Worm (Caenorhabditis elegans): ENCODE results near the gene F49C12.7.
A peak's percentile ranks its signal among the peaks of the same experiment; 100 is the strongest.
"Not testable (repeated sequence)": the region's sequence is repeated elsewhere in the genome, so short reads cannot be mapped to it uniquely, and the experiment has no call there.

The F49C12.7 gene

ce11 chrIV:9312827-9313226, at the start of gene F49C12.7:
TSS of gene F49C12.7 (minus strand) at chrIV:9312927.
- TF ChIP-seq let-607, zim-3, die-1 (tag; optimal IDR thresholded peaks at IDR 0.05): not testable (repeated sequence)

ce11 chrIV:9353728-9354127, 41.0 kb upstream of the F49C12.7 start:
- no peak for TF ChIP-seq snpc-1.1 (tag; optimal IDR thresholded peaks at IDR 0.05; ENCODE audit: insufficient read depth)

ce11 chrIV:9343102-9343599, 30.4 kb upstream of the F49C12.7 start, which contains the start of gene pigc-1:
TSS of gene pigc-1 (minus strand) at chrIV:9343152.
- TF ChIP-seq ceh-91 (GFP tag; IDR thresholded peaks at IDR 0.05), result no peak
- no peak for TF ChIP-seq egrh-3 (GFP tag; IDR thresholded peaks at IDR 0.05)
- no peak for TF ChIP-seq attf-5 (GFP tag; optimal IDR thresholded peaks at IDR 0.05)
- TF ChIP-seq madf-6 (GFP tag; IDR thresholded peaks at IDR 0.05), result peak; percentile 24; the same call in 1 of the 2 replicates
- TF ChIP-seq C17E4.6 (GFP tag; IDR thresholded peaks at IDR 0.05), result no peak
- 0 out of 2 replicates have a peak, but pooled peaks have one; percentile 27 for TF ChIP-seq Y56A3A.18 (GFP tag; IDR thresholded peaks at IDR 0.05)
- no peak for TF ChIP-seq snpc-1.1 (tag; optimal IDR thresholded peaks at IDR 0.05; ENCODE audit: insufficient read depth)
- TF ChIP-seq efl-1 (GFP tag; optimal IDR thresholded peaks at IDR 0.05), result no peak
- no peak for TF ChIP-seq ztf-25 (GFP tag; IDR thresholded peaks at IDR 0.05)
- TF ChIP-seq ztf-6 (GFP tag; IDR thresholded peaks at IDR 0.05), result no peak
- no peak for TF ChIP-seq ets-4 (GFP tag; optimal IDR thresholded peaks at IDR 0.05)
- no peak for TF ChIP-seq ceh-58 (GFP tag; IDR thresholded peaks at IDR 0.05)
- no peak for TF ChIP-seq lin-54 (GFP tag; optimal IDR thresholded peaks at IDR 0.05)
- TF ChIP-seq lin-40 (tag; optimal IDR thresholded peaks at IDR 0.05), result no peak
- 0 out of 2 replicates have a peak, but pooled peaks have one; percentile 10 for TF ChIP-seq B0336.3 (GFP tag; IDR thresholded peaks at IDR 0.05)
- TF ChIP-seq aptf-3 (GFP tag; IDR thresholded peaks at IDR 0.05), result no peak
- no peak for TF ChIP-seq tbx-9 (tag; optimal IDR thresholded peaks at IDR 0.05; ENCODE audit: borderline replicate concordance)
- TF ChIP-seq snpc-4 (GFP tag; optimal IDR thresholded peaks at IDR 0.05), result no peak
- peak in 1 of 4 experiments; percentile 30 for TF ChIP-seq snpc-4 (tag; optimal IDR thresholded peaks at IDR 0.05)
- no peak for TF ChIP-seq egl-44 (GFP tag; IDR thresholded peaks at IDR 0.05)
- no peak for TF ChIP-seq ztf-22 (GFP tag; optimal IDR thresholded peaks at IDR 0.05)
- no peak for TF ChIP-seq hmg-20 (GFP tag; IDR thresholded peaks at IDR 0.05)

ce11 chrIV:9341591-9341990, 28.9 kb upstream of the F49C12.7 start, which contains the start of gene vps-26:
TSS of gene vps-26 (minus strand) at chrIV:9341790.
- TF ChIP-seq mcd-1 (GFP tag; IDR thresholded peaks at IDR 0.05) (peak; percentile 84), him-1 (tag; optimal IDR thresholded peaks at IDR 0.05) (peak; percentile 22), nhr-120 (GFP tag; IDR thresholded peaks at IDR 0.05) (no peak), efl-1 (GFP tag; optimal IDR thresholded peaks at IDR 0.05) (peak; percentile 22), snpc-4 (GFP tag; optimal IDR thresholded peaks at IDR 0.05) (no peak), snpc-4 (tag; optimal IDR thresholded peaks at IDR 0.05) (peak in 1 of 4 experiments; percentile 6), gei-17 (GFP tag; optimal IDR thresholded peaks at IDR 0.05) (no peak), cebp-1 (GFP tag; IDR thresholded peaks at IDR 0.05) (no peak), cebp-1 (tag; optimal IDR thresholded peaks at IDR 0.05) (peak; percentile 23), ztf-26 (tag; optimal IDR thresholded peaks at IDR 0.05) (no peak)

ce11 chrIV:9339205-9339604, 26.5 kb upstream of the F49C12.7 start, which contains the start of gene T20D3.6:
TSS of gene T20D3.6 (minus strand) at chrIV:9339305.
- TF ChIP-seq egl-44 (GFP tag; IDR thresholded peaks at IDR 0.05), result no peak
- no peak for TF ChIP-seq madf-8 (GFP tag; conservative IDR thresholded peaks at IDR 0.05)
- TF ChIP-seq nhr-80 (tag; optimal IDR thresholded peaks at IDR 0.05), result no peak
- no peak for TF ChIP-seq tbx-9 (tag; optimal IDR thresholded peaks at IDR 0.05; ENCODE audit: borderline replicate concordance)
- TF ChIP-seq egrh-3 (GFP tag; IDR thresholded peaks at IDR 0.05), result no peak
- TF ChIP-seq ztf-18 (tag; optimal IDR thresholded peaks at IDR 0.05), result no peak
- no peak for TF ChIP-seq ztf-3 (GFP tag; optimal IDR thresholded peaks at IDR 0.05)
- no peak for TF ChIP-seq athp-1 (tag; optimal IDR thresholded peaks at IDR 0.05)
- no peak for TF ChIP-seq gei-17 (GFP tag; optimal IDR thresholded peaks at IDR 0.05)
- no peak for TF ChIP-seq ceh-91 (GFP tag; IDR thresholded peaks at IDR 0.05)
- TF ChIP-seq nhr-27 (tag; optimal IDR thresholded peaks at IDR 0.05), result no peak
- no peak for TF ChIP-seq B0336.3 (GFP tag; IDR thresholded peaks at IDR 0.05)
- no peak for TF ChIP-seq Y95B8A.8 (GFP tag; IDR thresholded peaks at IDR 0.05)
- TF ChIP-seq lag-1 (GFP tag; IDR thresholded peaks at IDR 0.05), result no peak
- TF ChIP-seq F49E8.2 (tag; optimal IDR thresholded peaks at IDR 0.05; ENCODE audit: insufficient read depth), result no peak
- no peak for TF ChIP-seq F33H1.4 (GFP tag; IDR thresholded peaks at IDR 0.05)
